Fruit fly (Drosophila melanogaster) whole organism, embryonic: Measurements from ENCODE around the gene Boh1.
A peak's percentile ranks its signal among the peaks of the same experiment; 100 is the strongest.

Experiments used
- ATbp ChIP-seq: fragments of 200-800 bp; sonication (Bioruptor generic); optimal IDR thresholded peaks from 2 replicates; lab custom pipeline; 2017; ENCODE audit warnings: missing biosample characterization, mild to moderate bottlenecking, missing genetic modification characterization, missing genetic modification reagents
- CG10321 ChIP-seq: fragments of 200-800 bp; sonication (Bioruptor generic); IDR thresholded peaks from 2 replicates; pipeline ENCODE4 v1.3.6; 2022; ENCODE audit warnings: missing biosample characterization, missing genetic modification characterization
- CG11695 ChIP-seq: fragments of 200-800 bp; sonication (Bioruptor generic); IDR thresholded peaks from 3 replicates; pipeline ENCODE4 v1.3.6; 2022; ENCODE audit warnings: missing biosample characterization, missing genetic modification characterization
- CG13775 ChIP-seq: fragments of 200-800 bp; sonication (Bioruptor generic); optimal IDR thresholded peaks from 3 replicates; lab custom pipeline; 2017; ENCODE audit warnings: missing biosample characterization, mild to moderate bottlenecking, missing genetic modification characterization
- CG15073 ChIP-seq: fragments of 200-800 bp; sonication (Bioruptor generic); optimal IDR thresholded peaks from 2 replicates; lab custom pipeline; 2016; ENCODE audit warnings: missing biosample characterization, missing genetic modification characterization
- CG1529 ChIP-seq: fragments of 200-800 bp; sonication (Bioruptor generic); optimal IDR thresholded peaks from 3 replicates; lab custom pipeline; 2018; ENCODE audit warnings: missing biosample characterization, missing genetic modification characterization
- CG15479 ChIP-seq: fragments of 200-800 bp; sonication (Bioruptor generic); optimal IDR thresholded peaks from 3 replicates; lab custom pipeline; 2019; ENCODE audit warnings: missing biosample characterization, mild to moderate bottlenecking, missing genetic modification characterization, moderate library complexity
- CG1647 ChIP-seq: fragments of 200-800 bp; sonication (Bioruptor generic); optimal IDR thresholded peaks from 3 replicates; lab custom pipeline; 2016; ENCODE audit warnings: missing biosample characterization, missing genetic modification characterization
- CG17359 ChIP-seq: fragments of 200-800 bp; sonication (Bioruptor generic); optimal IDR thresholded peaks from 3 replicates; lab custom pipeline; 2018; ENCODE audit warnings: missing biosample characterization, mild to moderate bottlenecking, missing genetic modification characterization, moderate library complexity
- CG17912 ChIP-seq: fragments of 200-800 bp; sonication (Bioruptor generic); optimal IDR thresholded peaks from 2 replicates; lab custom pipeline; 2018; ENCODE audit warnings: missing biosample characterization, mild to moderate bottlenecking, missing genetic modification characterization
- CG18599 ChIP-seq: fragments of 200-800 bp; sonication (Bioruptor generic); optimal IDR thresholded peaks from 3 replicates; lab custom pipeline; 2017; ENCODE audit warnings: missing biosample characterization, missing genetic modification characterization, mild to moderate bottlenecking, moderate library complexity, missing genetic modification reagents
- CG18764 ChIP-seq: fragments of 200-800 bp; sonication (Bioruptor generic); optimal IDR thresholded peaks from 3 replicates; lab custom pipeline; 2016; ENCODE audit warnings: missing biosample characterization, missing genetic modification characterization
- CG2678 ChIP-seq: fragments of 200-800 bp; sonication (Bioruptor generic); optimal IDR thresholded peaks from 3 replicates; lab custom pipeline; 2019; ENCODE audit warnings: missing biosample characterization, mild to moderate bottlenecking, missing genetic modification characterization, moderate library complexity
- CG30403 ChIP-seq: fragments of 200-800 bp; sonication (Bioruptor generic); optimal IDR thresholded peaks from 3 replicates; lab custom pipeline; 2016; ENCODE audit warnings: missing biosample characterization, missing genetic modification characterization
- CG32532 ChIP-seq: fragments of 200-800 bp; sonication (Bioruptor generic); IDR thresholded peaks from 2 replicates; pipeline ENCODE4 v1.3.6; 2022; ENCODE audit warnings: missing biosample characterization, missing genetic modification characterization
- CG3847 ChIP-seq: fragments of 200-800 bp; sonication (Bioruptor generic); IDR thresholded peaks from 2 replicates; pipeline ENCODE4 v1.3.6; 2022; ENCODE audit warnings: missing biosample characterization, missing genetic modification characterization
- CG4360 ChIP-seq: fragments of 200-800 bp; sonication (Bioruptor generic); IDR thresholded peaks from 2 replicates; pipeline ENCODE4 v1.3.6; 2022; ENCODE audit warnings: missing biosample characterization, missing genetic modification characterization
- CG4424 ChIP-seq: fragments of 200-800 bp; sonication (Bioruptor generic); optimal IDR thresholded peaks from 3 replicates; lab custom pipeline; 2016; ENCODE audit warnings: missing biosample characterization, missing genetic modification characterization
- CG6683 ChIP-seq: fragments of 200-800 bp; sonication (Bioruptor generic); optimal IDR thresholded peaks from 2 replicates; lab custom pipeline; 2017; ENCODE audit warnings: missing biosample characterization, mild to moderate bottlenecking, missing genetic modification characterization, missing genetic modification reagents
- CG8944 ChIP-seq: fragments of 200-800 bp; sonication (Bioruptor generic); optimal IDR thresholded peaks from 3 replicates; lab custom pipeline; 2016; ENCODE audit warnings: missing biosample characterization, missing genetic modification characterization
- Dek ChIP-seq: fragments of 200-800 bp; sonication (Bioruptor generic); optimal IDR thresholded peaks from 3 replicates; lab custom pipeline; 2019; ENCODE audit warnings: missing biosample characterization, mild to moderate bottlenecking, missing genetic modification characterization, moderate library complexity
- Dip3 ChIP-seq: fragments of 200-800 bp; sonication (Bioruptor generic); optimal IDR thresholded peaks from 3 replicates; lab custom pipeline; 2016; ENCODE audit warnings: missing biosample characterization, missing genetic modification characterization
- Fer1 ChIP-seq: fragments of 200-800 bp; sonication (Bioruptor generic); optimal IDR thresholded peaks from 2 replicates; lab custom pipeline; 2017; ENCODE audit warnings: missing biosample characterization, mild to moderate bottlenecking, missing genetic modification characterization
- GATAe ChIP-seq: fragments of 200-800 bp; sonication (Bioruptor generic); conservative IDR thresholded peaks from 2 replicates; pipeline ENCODE4 v1.3.6; 2022; ENCODE audit warnings: missing biosample characterization, missing genetic modification characterization
- HLH4C ChIP-seq: fragments of 200-800 bp; sonication (Bioruptor generic); IDR thresholded peaks from 3 replicates; pipeline ENCODE4 v1.3.6; 2022; ENCODE audit warnings: missing biosample characterization, missing genetic modification characterization; ENCODE audit not compliant: partially characterized antibody
- Hand ChIP-seq: fragments of 200-800 bp; sonication (Bioruptor generic); optimal IDR thresholded peaks from 2 replicates; lab custom pipeline; 2017; ENCODE audit warnings: mild to moderate bottlenecking, missing biosample characterization, missing genetic modification reagents, missing genetic modification characterization
- Hr3 ChIP-seq: fragments of 200-800 bp; sonication (Bioruptor generic); optimal IDR thresholded peaks from 3 replicates; lab custom pipeline; 2016; ENCODE audit warnings: missing biosample characterization, missing genetic modification characterization
- Hsf ChIP-seq: fragments of 200-800 bp; sonication (Bioruptor generic); optimal IDR thresholded peaks from 3 replicates; lab custom pipeline; 2016; ENCODE audit warnings: missing biosample characterization, missing genetic modification characterization
- Jarid2 ChIP-seq: fragments of 200-800 bp; sonication (Bioruptor generic); optimal IDR thresholded peaks from 3 replicates; lab custom pipeline; 2017; ENCODE audit warnings: mild to moderate bottlenecking, missing biosample characterization, missing genetic modification reagents, missing genetic modification characterization
- Lim3 ChIP-seq: fragments of 200-800 bp; sonication (Bioruptor generic); IDR thresholded peaks from 2 replicates; pipeline ENCODE4 v1.3.6; 2022; ENCODE audit warnings: missing biosample characterization, missing genetic modification characterization
- Med ChIP-seq: fragments of 200-800 bp; sonication (Bioruptor generic); peaks from one replicate; lab custom pipeline; 2016; ENCODE audit warnings: missing biosample characterization, missing genetic modification characterization, mild to moderate bottlenecking, inconsistent platforms, moderate library complexity
- Oaz ChIP-seq: fragments of 200-800 bp; sonication (Bioruptor generic); IDR thresholded peaks from 2 replicates; pipeline ENCODE4 v1.3.6; 2022; ENCODE audit warnings: missing biosample characterization, missing genetic modification characterization
- Poxn ChIP-seq: fragments of 200-800 bp; sonication (Bioruptor generic); IDR thresholded peaks from 2 replicates; pipeline ENCODE4 v1.3.6; 2022; ENCODE audit warnings: missing biosample characterization, missing genetic modification characterization
- Xbp1 ChIP-seq: fragments of 200-800 bp; sonication (Bioruptor generic); optimal IDR thresholded peaks from 3 replicates; lab custom pipeline; 2016; ENCODE audit warnings: missing biosample characterization, mild to moderate bottlenecking, missing genetic modification characterization
- crc ChIP-seq: fragments of 200-800 bp; sonication (Bioruptor generic); optimal IDR thresholded peaks from 2 replicates; lab custom pipeline; 2016; ENCODE audit warnings: missing biosample characterization, missing genetic modification characterization
- emc ChIP-seq: fragments of 200-800 bp; sonication (Bioruptor generic); optimal IDR thresholded peaks from 2 replicates; lab custom pipeline; 2016; ENCODE audit warnings: missing biosample characterization, missing genetic modification characterization
- esg ChIP-seq: fragments of 200-800 bp; sonication (Bioruptor generic); conservative IDR thresholded peaks from 2 replicates; pipeline ENCODE4 v1.3.6; 2022; ENCODE audit warnings: missing biosample characterization, missing genetic modification characterization
- exex ChIP-seq: fragments of 200-800 bp; sonication (Bioruptor generic); optimal IDR thresholded peaks from 4 replicates; lab custom pipeline; 2018; ENCODE audit warnings: missing biosample characterization, mild to moderate bottlenecking, missing genetic modification characterization, moderate library complexity
- fd3F ChIP-seq: fragments of 200-800 bp; sonication (Bioruptor generic); optimal IDR thresholded peaks from 2 replicates; lab custom pipeline; 2018; ENCODE audit warnings: missing biosample characterization, mild to moderate bottlenecking, missing genetic modification characterization, moderate library complexity
- fru ChIP-seq: fragments of >200 bp; optimal IDR thresholded peaks from 2 replicates; lab custom pipeline; 2017
- gro ChIP-seq: fragments of 200-800 bp; sonication (Bioruptor generic); optimal IDR thresholded peaks from 2 replicates; lab custom pipeline; 2016; ENCODE audit warnings: missing biosample characterization, missing genetic modification characterization
- knrl ChIP-seq: fragments of 200-800 bp; sonication (Bioruptor generic); IDR thresholded peaks from 3 replicates; pipeline ENCODE4 v1.3.6; 2022; ENCODE audit warnings: missing biosample characterization, missing genetic modification characterization; ENCODE audit not compliant: partially characterized antibody
- otp ChIP-seq: fragments of 200-800 bp; sonication (Bioruptor generic); IDR thresholded peaks from 3 replicates; pipeline ENCODE4, ENCODE4 v1.3.6; 2022; ENCODE audit warnings: missing biosample characterization, missing genetic modification characterization
- peb ChIP-seq: fragments of 200-800 bp; sonication (Bioruptor generic); IDR thresholded peaks from 2 replicates; pipeline ENCODE4 v1.3.6; 2022; ENCODE audit warnings: missing biosample characterization, missing genetic modification characterization
- pho ChIP-seq: fragments of 200-800 bp; sonication (Bioruptor generic); optimal IDR thresholded peaks from 2 replicates; lab custom pipeline; 2016; ENCODE audit warnings: missing biosample characterization, missing genetic modification characterization
- pnt ChIP-seq: fragments of 200-800 bp; sonication (Bioruptor generic); optimal IDR thresholded peaks from 3 replicates; lab custom pipeline; 2016; ENCODE audit warnings: missing biosample characterization, missing genetic modification characterization
- pros ChIP-seq: fragments of 200-800 bp; sonication (Bioruptor generic); optimal IDR thresholded peaks from 3 replicates; lab custom pipeline; 2019; ENCODE audit warnings: missing biosample characterization, mild to moderate bottlenecking, missing genetic modification characterization, moderate library complexity
- psq ChIP-seq: fragments of 200-800 bp; sonication (Bioruptor generic); optimal IDR thresholded peaks from 2 replicates; lab custom pipeline; 2017; ENCODE audit warnings: missing biosample characterization, missing genetic modification characterization
- ro ChIP-seq: fragments of 200-800 bp; sonication (Bioruptor generic); IDR thresholded peaks from 2 replicates; pipeline ENCODE4 v1.3.6; 2022; ENCODE audit warnings: missing biosample characterization, missing genetic modification characterization
- tgo ChIP-seq: fragments of 200-800 bp; sonication (Bioruptor generic); IDR thresholded peaks from 3 replicates; pipeline ENCODE4 v1.3.6; 2022; ENCODE audit warnings: missing biosample characterization, missing genetic modification characterization

Boh1 gene

dm6 chr3R:27937752-27938694, 18.8 kb upstream of the Boh1 start, which contains the start of the genes NSD and BOD1 (continued):
- no peak; the same call in 1 of the 2 replicates for TF ChIP-seq CG4360 (GFP tag; lab: Robert Waterston, UW)
- peak; percentile 49 for TF ChIP-seq CG18599 (GFP tag; lab: Kevin White, UChicago)
- TF ChIP-seq Poxn (GFP tag; lab: Robert Waterston, UW) = peak; percentile 37; the same call in 1 of the 2 replicates
- no peak for TF ChIP-seq Hsf (GFP tag; lab: Kevin White, UChicago)
- TF ChIP-seq Oaz = peak; percentile 17; the same call in 1 of the 2 replicates
- no peak for TF ChIP-seq CG10321 (GFP tag; lab: Robert Waterston, UW)
- no peak for TF ChIP-seq emc (GFP tag; lab: Kevin White, UChicago)
- no peak for TF ChIP-seq gro (GFP tag; lab: Kevin White, UChicago)
- no peak for TF ChIP-seq Lim3
- TF ChIP-seq Hr3 (GFP tag; lab: Kevin White, UChicago) = peak; percentile 52
- TF ChIP-seq knrl (GFP tag; lab: Robert Waterston, UW) = peak; percentile 93
- peak; percentile 48 for TF ChIP-seq CG17359 (tag; lab: Kevin White, UChicago)
- peak; percentile 27 for TF ChIP-seq CG1647 (GFP tag; lab: Kevin White, UChicago)
- TF ChIP-seq Fer1 (GFP tag; lab: Kevin White, UChicago) = peak; percentile 1
- peak; percentile 90 for TF ChIP-seq HLH4C (GFP tag; lab: Robert Waterston, UW)
- peak; percentile 34; the same call in 1 of the 2 replicates for TF ChIP-seq ro
- peak; percentile 71 for TF ChIP-seq CG13775
- no peak for TF ChIP-seq peb (GFP tag; lab: Robert Waterston, UW)
- TF ChIP-seq Jarid2 = no peak
- TF ChIP-seq CG15073 (GFP tag; lab: Kevin White, UChicago) = no peak
- no peak for TF ChIP-seq Hand (GFP tag; lab: Kevin White, UChicago)
- TF ChIP-seq pho (GFP tag; lab: Kevin White, UChicago) = no peak
- peak; percentile 84 for TF ChIP-seq CG32532 (GFP tag; lab: Robert Waterston, UW)
- peak; percentile 62 for TF ChIP-seq CG3847 (GFP tag; lab: Robert Waterston, UW)
- TF ChIP-seq CG18764 (GFP tag; lab: Kevin White, UChicago) = no peak
- TF ChIP-seq Xbp1 = peak; percentile 73
- TF ChIP-seq CG11695 (GFP tag; lab: Robert Waterston, UW) = no peak
- TF ChIP-seq CG1529 (GFP tag; lab: Kevin White, UChicago) = no peak
- no peak for TF ChIP-seq psq
- no peak for TF ChIP-seq pnt
- TF ChIP-seq CG2678 (tag; lab: Kevin White, UChicago) = peak; percentile 55
- peak; percentile 61 for TF ChIP-seq CG30403
- no peak for TF ChIP-seq crc (GFP tag; lab: Kevin White, UChicago)
- peak; percentile 24 for TF ChIP-seq Dip3 (GFP tag; lab: Kevin White, UChicago)
- TF ChIP-seq CG4424 (GFP tag; lab: Kevin White, UChicago) = peak; percentile 61
- TF ChIP-seq tgo = peak; percentile 55
- no peak for TF ChIP-seq CG15479
- TF ChIP-seq pros (GFP tag; lab: Kevin White, UChicago) = no peak
- TF ChIP-seq ATbp (GFP tag; lab: Kevin White, UChicago) = peak; percentile 47
- no peak for TF ChIP-seq fru (lab: Kevin White, UChicago)
- TF ChIP-seq CG6683 (GFP tag; lab: Kevin White, UChicago) = no peak
- TF ChIP-seq Dek (tag; lab: Kevin White, UChicago) = peak; percentile 39
- TF ChIP-seq Med (GFP tag; lab: Kevin White, UChicago) = peak; percentile 85
- TF ChIP-seq fd3F (GFP tag; lab: Kevin White, UChicago) = no peak
- no peak for TF ChIP-seq CG17912 (GFP tag; lab: Kevin White, UChicago)
- TF ChIP-seq esg = peak; percentile 54
- no peak for TF ChIP-seq exex (tag; lab: Kevin White, UChicago)
- no peak for TF ChIP-seq GATAe
- TF ChIP-seq CG8944 (GFP tag; lab: Kevin White, UChicago) = no peak
- TF ChIP-seq otp (GFP tag; lab: Robert Waterston, UW) = no peak
